Worm (Caenorhabditis elegans) whole organism, L4/young adult: ENCODE measurements around the gene F41E6.15.

Experiments
- W03F9.2 ChIP-seq: fragments of 150-350 bp; optimal IDR thresholded peaks from 2 replicates; lab custom pipeline; 2014; ENCODE audit warnings: missing biosample characterization, missing genetic modification characterization
- dao-5 ChIP-seq: sonication (generic microtip); optimal IDR thresholded peaks from 2 replicates; lab custom pipeline; 2016; ENCODE audit warnings: missing genotype, missing genetic modification characterization, moderate library complexity, missing compliant biosample characterization
- him-1 ChIP-seq: sonication (generic microtip); optimal IDR thresholded peaks from 2 replicates; lab custom pipeline; 2016; ENCODE audit warnings: missing genotype, missing genetic modification reagents, missing genetic modification characterization, missing compliant biosample characterization

Gene F41E6.15

DNA sequence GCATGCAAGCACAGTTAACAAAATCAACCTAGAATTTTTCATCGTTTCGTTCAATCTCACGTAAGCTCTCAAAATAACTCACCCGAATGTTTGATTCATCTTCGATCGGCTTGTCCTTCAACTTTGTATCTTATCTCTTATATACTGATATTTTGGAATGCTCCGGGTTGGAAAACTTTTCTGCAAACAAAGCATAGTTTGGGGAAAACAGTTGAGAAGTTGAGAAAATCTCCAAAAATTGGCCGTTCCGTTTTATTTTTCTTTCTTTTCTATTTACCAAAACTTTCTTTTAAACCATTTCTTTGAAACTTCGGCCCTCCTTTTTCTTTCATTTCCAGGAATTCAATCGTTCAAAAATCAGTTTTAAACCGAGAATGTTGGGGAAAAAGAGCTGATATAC lies at the start of gene F41E6.15:
Gene F41E6.15, minus strand, starts transcription at position 101 of the 400 bp plus-strand sequence.
- TF ChIP-seq him-1 (tag; lab: Kevin White, UChicago) (no peak), dao-5 (tag; lab: Kevin White, UChicago) (no peak), W03F9.2 (no peak)

DNA sequence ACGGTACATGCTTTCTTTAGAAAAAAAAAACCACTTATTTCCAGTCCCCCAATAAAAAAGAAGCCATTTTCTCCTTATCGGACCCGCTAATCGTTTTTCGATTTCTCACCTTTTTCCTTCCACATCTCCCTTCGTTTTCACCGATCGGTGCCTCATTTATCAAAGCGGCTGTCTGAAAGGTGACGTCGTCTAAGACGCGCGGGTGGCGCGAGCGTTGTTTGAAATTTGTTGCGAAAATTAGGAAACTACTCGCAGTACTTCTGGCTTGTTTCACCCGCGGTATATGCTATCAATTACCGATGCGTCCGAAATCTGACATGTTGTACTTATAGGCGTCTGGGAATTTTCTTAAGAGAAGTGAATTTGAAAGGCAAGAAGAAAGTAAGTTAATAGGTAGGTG lies 49.6 kb upstream of the F41E6.15 start:
- TF ChIP-seq W03F9.2 (no peak), dao-5 (tag; lab: Kevin White, UChicago) (no peak), him-1 (tag; lab: Kevin White, UChicago) (no peak)

DNA sequence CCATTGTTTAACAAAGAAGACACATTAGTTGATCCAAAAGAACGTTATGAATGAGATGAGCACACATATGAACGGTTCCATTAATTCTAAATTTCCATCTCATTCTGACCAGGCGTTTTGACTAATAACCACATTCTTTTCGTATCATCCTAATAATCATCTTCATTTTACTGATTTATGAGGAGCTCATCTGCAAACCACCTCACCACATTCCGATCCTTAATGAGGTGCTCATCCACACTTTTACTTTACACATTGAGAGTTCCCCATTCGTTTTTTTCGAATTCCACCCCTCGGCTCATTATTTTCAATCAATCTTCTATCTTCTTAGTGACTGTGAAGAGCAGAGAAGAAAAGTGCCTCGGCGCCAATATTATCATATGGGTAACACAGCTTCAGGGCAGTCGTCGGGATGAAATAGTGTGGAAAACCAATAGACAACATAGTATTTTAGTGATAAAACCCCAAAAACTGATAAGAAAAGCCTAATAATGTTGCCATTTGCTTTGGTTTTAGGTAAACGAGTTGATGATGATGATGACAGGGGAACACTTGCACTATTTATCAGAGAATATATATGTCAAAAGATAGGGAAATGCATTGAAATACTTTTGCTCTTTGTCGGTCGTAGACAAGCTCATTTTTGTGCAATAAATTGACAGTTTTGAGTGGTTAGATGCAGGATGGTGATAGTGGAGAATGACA lies 48.6 kb upstream of the F41E6.15 start:
- TF ChIP-seq dao-5 (tag; lab: Kevin White, UChicago) (no peak), him-1 (tag; lab: Kevin White, UChicago) (no peak), W03F9.2 (peak; percentile 36)

DNA sequence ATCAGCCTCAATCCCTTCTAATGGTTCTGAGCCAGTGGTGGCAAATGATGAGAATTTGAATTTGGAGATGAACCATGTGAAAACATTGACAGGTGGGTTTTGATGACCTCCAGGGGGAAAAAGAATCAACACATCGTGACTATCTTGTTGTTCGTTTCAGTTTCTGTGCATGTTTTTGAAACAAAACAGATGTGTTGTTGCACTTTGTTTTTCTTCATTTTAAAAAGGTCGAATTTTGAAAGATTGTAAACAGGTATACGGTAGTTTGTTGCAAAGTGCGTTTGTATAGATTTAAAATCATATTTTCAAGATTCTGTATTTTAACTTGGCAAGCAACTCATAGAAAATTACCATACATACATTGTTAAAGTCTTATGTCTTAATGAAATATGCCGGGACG lies 47.8 kb upstream of the F41E6.15 start:
- TF ChIP-seq him-1 (tag; lab: Kevin White, UChicago): no peak

DNA sequence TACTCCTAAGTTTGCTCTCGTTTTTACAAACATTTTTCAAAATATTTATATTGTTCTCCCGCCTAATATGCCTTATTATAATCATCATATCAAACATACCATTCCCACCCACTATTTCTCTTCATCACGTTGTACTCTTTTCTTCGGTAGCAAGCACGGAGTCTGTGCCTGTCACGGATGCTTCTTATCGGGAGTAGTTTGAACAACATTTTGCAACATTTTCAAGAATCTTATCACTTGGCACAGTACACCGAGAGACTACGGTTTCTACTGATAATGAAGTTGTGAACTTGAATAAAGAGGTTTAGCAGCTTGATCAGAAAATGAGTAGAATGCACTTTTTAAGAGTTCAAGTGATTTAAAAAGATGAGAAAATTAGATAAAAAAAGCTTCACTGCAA lies 45.7 kb upstream of the F41E6.15 start:
- TF ChIP-seq him-1 (tag; lab: Kevin White, UChicago) (no peak), dao-5 (tag; lab: Kevin White, UChicago) (no peak), W03F9.2 (no peak)

DNA sequence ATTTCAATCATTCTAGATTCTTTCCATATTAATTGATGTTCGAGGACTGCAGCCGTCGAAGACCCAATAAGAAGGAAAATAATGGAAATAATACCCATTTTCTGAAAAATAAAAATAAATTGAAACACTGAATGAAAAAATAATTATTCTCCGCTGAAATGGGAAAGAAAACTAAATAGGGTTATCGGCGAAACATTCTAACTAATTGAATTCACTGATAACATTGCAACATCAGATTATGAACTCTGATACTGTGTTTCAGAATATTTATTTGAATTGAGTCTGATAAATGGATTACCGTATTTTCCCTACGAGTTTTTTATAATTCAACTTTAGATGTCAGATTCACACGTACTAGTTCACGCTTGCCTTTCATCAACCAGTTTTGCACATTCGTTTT lies 40.6 kb upstream of the F41E6.15 start, which contains the start of gene asp-13:
Gene asp-13, minus strand, starts transcription at position 101 of the 400 bp plus-strand sequence.
- TF ChIP-seq dao-5 (tag; lab: Kevin White, UChicago) (no peak), W03F9.2 (no peak), him-1 (tag; lab: Kevin White, UChicago) (no peak)

DNA sequence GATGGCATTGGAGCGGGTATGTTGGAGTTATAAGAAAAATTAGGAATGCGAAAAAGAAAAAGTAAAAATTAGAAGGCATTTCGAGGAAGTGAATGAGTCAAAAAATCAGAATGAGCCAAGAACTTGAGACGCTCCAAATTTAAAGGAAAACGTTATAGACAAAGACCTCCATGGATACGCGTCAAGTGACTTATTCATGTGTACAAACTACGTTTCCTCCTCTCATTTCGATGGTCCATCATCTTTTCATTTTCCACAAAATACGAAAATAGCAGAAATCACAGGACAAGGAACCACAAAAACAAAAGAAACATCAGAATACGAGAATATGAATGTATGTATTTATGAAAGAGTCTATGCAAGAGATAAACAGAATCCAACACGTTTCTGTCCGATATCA lies 38.7 kb upstream of the F41E6.15 start, which contains the start of gene F28A12.3:
Gene F28A12.3, minus strand, starts transcription at position 101 of the 400 bp plus-strand sequence.
- no peak for TF ChIP-seq him-1 (tag; lab: Kevin White, UChicago)
- no peak for TF ChIP-seq W03F9.2
- TF ChIP-seq dao-5 (tag; lab: Kevin White, UChicago): no peak

DNA sequence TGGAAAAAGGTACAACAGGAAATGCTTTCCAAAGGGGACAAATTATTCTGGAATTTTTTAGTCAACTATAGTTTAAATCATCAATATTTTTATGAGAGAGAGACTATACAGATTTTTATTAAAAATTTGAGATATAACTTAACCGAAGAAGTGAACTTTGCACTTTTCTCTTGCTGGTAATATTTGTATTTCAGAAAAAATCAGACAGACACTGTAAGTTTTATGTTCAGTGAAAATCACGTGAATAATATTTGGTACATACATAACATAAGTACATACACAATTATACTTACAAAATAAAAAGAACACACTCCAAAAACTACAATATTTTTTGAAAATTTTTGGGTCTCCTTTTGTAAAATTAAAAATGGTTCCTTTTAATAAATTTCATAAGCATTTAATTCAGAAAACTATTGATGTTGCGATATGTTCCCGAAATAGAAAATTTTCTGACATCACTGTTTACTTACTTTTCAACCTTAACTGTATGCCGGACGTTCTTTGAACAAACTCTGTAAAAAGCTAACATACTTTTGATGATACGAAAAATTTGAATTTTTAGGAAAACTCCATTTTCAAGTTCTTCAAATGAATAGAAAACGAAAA lies 35.2 kb upstream of the F41E6.15 start, which contains the start of the genes F28A12.10 and acd-4:
Gene F28A12.10, minus strand, starts transcription at position 101 of the 606 bp plus-strand sequence.
Gene acd-4, plus strand, starts transcription at position 556 of the 606 bp plus-strand sequence.
- TF ChIP-seq W03F9.2 (no peak), him-1 (tag; lab: Kevin White, UChicago) (no peak), dao-5 (tag; lab: Kevin White, UChicago) (no peak)

DNA sequence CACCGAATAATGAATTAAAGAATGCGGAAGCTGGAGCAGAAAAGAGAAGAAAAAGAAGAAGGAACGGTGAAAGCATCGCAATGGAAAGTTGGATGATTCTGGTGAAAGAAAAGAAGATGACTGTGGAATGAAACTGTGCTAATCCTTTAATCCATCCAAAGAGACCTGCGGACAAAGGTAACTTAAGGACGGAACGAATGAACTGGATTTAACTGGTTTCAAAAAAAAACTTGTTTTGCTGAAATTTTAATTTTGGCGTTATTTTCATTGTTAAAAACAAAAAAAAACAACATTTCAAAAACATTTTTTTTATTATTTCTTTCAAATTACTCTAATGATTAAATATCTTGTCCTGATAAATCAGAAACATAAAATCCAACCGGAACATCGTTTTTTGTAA lies 34.4 kb upstream of the F41E6.15 start, which contains the start of gene grl-12:
Gene grl-12, minus strand, starts transcription at position 101 of the 400 bp plus-strand sequence.
- TF ChIP-seq him-1 (tag; lab: Kevin White, UChicago) (no peak), W03F9.2 (no peak), dao-5 (tag; lab: Kevin White, UChicago) (no peak)

DNA sequence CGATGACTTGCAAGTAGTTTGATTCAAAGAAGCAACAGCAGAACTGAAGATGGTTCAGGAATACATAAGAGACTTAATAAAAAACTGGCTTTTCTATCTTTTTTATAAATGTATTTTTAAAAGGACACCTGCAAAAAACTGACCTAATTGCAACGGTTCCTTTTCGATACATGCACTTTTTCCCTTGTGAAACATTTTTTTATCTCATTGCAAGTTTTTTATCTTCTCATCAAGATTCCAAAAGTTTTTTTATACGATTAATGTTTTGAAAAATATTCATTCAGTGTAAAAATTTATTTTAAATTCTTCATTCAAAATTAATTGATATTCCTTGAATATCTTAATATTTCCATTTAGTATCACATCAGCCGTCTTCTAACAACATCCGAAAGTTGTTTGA lies 33.0 kb upstream of the F41E6.15 start, which contains the start of gene oac-29:
Gene oac-29, minus strand, starts transcription at position 101 of the 400 bp plus-strand sequence.
- TF ChIP-seq him-1 (tag; lab: Kevin White, UChicago): no peak
- no peak for TF ChIP-seq W03F9.2
- no peak for TF ChIP-seq dao-5 (tag; lab: Kevin White, UChicago)

DNA sequence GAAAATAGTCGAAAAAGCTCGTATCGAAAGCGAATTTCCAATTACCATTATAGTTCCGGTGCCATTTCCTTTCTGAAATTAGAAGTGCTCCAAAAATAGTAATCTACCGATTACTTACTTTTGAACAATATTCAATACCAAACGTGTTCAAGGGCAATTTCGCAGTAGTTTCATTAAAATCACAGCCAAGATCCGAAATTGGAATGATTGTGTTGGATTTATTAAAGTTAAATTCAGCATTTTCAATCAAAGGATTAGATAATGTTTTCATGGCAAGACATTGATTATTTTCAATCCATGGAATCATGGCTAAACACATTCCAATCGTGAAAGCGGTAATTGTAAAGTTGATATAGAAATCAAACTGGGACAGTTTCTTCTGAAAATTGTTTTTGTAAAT lies 30.2 kb upstream of the F41E6.15 start:
- TF ChIP-seq W03F9.2 (no peak), him-1 (tag; lab: Kevin White, UChicago) (no peak), dao-5 (tag; lab: Kevin White, UChicago) (no peak)

DNA sequence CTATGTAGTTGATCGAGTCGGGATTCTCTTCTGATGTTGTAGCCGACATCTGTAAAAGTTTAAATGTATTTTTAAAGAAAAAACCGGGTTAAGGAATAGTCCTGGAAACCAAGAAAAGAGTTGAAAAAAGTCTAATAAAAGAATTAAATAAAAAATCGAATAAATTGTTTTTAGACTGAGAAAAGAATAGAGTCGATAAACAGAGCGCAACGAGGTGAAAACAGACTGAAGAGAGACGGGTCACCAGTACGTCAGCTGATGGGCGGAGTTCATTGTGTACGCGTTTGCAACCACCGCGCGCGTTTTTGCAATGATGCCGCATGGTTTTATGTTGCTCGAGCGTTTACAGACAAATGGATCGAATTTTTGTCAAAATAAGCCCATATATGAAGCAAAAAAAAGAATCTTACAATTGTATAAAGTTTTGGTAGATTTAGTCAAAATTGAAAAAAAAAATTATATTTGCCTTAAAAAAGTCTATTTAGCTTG lies 28.8 kb upstream of the F41E6.15 start, which contains the start of gene atg-18:
Gene atg-18, minus strand, starts transcription at position 51 of the 489 bp plus-strand sequence.
- no peak for TF ChIP-seq him-1 (tag; lab: Kevin White, UChicago)
- peak; percentile 47 for TF ChIP-seq W03F9.2

DNA sequence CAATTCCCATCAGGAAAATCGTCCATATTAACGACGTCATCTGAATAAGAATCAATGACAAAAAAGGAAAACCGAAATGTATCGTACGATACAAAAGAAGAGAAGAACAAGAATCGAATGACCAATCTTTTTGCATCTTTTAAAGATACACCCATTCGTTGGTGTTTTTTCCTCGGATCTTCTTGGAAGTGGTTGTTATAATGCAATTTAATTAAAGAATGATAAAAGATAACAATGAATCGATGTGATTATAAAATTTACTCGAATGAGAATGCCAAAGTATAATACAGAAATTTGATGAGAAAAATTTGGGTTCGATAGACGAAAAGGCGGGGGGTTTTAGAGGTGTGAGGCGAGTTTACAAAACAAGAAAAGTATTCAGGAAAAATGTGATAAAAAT lies 26.5 kb upstream of the F41E6.15 start, which contains the start of gene F41E6.12:
Gene F41E6.12, minus strand, starts transcription at position 101 of the 400 bp plus-strand sequence.
- no peak for TF ChIP-seq W03F9.2
- TF ChIP-seq him-1 (tag; lab: Kevin White, UChicago): no peak
- no peak for TF ChIP-seq dao-5 (tag; lab: Kevin White, UChicago)

DNA sequence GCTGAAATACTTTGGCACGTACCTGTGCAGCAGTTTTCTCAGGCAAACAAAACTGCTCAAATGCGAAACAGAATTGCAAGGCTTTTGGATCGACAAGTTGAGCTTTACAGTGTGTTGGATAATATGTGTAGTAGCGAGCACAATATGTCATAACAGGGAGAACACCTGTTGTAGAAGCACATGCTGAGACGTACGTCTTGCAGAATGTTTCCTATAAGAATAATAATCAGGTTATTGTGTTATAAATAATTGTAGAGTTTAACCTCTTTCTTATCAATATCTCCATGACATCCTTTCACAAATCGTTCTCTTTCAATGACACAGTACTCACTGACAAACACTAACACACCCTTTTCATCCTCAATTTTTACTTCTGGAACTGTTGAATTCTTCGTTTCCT lies 25.0 kb upstream of the F41E6.15 start:
- no peak for TF ChIP-seq dao-5 (tag; lab: Kevin White, UChicago)
- no peak for TF ChIP-seq him-1 (tag; lab: Kevin White, UChicago)
- no peak for TF ChIP-seq W03F9.2
